Worm (Caenorhabditis elegans): Measurements from ENCODE around the gene T05G5.1.

T05G5.1 gene

DNA sequence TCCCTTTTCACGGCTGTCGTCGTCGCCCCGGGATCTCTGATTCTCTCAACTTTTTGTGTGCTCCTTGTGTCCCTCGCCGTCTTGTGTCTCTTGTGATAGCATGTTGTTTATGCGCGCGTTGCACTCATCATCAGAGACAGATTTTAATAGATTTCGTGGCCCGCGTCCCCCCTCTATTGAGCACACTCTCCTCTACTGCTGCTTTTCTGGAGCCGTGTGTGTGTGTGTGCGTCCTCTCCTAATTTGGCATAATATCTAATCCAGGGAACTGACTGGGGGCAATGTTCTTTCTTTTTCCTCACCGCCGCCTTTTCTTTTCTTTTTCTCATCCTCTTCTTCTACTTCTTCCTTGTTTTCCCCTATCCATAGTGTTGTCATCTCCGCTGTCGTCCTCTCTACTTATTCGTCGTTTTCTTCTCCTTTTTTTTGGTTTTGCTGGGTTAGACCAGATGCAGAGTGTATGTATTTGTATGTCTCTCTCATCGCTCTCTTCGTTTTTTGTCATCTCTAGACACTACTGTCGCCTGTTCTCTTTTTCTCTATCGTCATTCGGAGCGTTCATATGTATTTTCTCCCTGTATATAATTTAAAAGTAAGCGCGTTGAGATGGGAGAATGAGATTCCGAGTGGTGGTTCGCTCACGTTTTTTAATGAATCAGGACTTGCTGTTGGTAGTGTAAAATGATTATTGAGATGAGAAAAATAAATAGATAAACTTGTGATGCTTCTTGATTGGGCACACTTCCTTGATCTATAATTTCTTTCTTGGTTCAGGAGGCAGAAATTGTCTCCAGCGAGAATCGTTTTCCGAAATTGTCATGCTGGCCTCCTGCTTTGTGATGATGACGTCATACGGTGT is 39.2 kb downstream of the T05G5.1 start (continued):
- TF ChIP-seq dsc-1 (tag; optimal IDR thresholded peaks at IDR 0.05) (peak; percentile 76), pqm-1 (tag; optimal IDR thresholded peaks at IDR 0.05) (no peak), swsn-7 (tag; optimal IDR thresholded peaks at IDR 0.05) (peak; percentile 45), hlh-17 (GFP tag; optimal IDR thresholded peaks at IDR 0.05; ENCODE audit: borderline replicate concordance) (no peak)

DNA sequence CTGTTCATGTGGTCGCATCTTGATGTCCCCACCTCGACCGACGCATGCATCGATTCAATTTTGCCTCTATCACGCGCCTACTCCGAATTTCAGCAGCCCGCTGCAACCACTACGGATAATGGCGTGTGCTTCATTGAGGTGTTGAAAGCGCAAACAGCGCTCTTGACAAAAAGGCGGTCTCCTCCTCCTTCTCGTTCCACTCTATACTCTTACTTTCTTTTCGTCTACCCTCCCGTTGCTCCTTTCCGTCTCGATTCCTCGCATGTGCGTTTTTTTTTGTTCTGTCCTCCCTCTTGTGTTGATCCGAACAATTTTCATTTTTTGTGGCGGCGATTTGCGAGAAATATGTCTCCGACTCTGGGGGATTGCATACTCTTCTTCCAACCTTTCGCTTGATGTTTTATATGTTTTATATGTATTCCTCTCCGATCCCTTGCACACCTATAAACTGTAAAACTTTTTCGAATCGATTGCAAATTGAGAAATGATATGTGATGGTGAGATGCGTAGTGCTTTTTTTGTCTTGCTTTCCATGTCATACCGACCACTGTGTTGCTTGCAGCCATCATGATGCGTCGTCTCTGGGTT is 40.4 kb downstream of the T05G5.1 start:
- TF ChIP-seq aha-1 (tag; optimal IDR thresholded peaks at IDR 0.05) (no peak), ceh-82 (tag; optimal IDR thresholded peaks at IDR 0.05) (peak in 2 of 3 experiments; percentile 13 to 18), lin-14 (GFP tag; optimal IDR thresholded peaks at IDR 0.05) (peak; percentile 51), ets-5 (GFP tag; IDR thresholded peaks at IDR 0.05) (no peak), fkh-8 (tag; optimal IDR thresholded peaks at IDR 0.05) (peak; percentile 49), mep-1 (tag; optimal IDR thresholded peaks at IDR 0.05) (peak; percentile 40), blmp-1 (tag; optimal IDR thresholded peaks at IDR 0.05) (peak; percentile 49)

- TF ChIP-seq unc-98 (GFP tag; IDR thresholded peaks at IDR 0.05), result no peak
- peak; percentile 0 for TF ChIP-seq nhr-47 (tag; optimal IDR thresholded peaks at IDR 0.05)
- no peak for TF ChIP-seq fkh-8 (tag; optimal IDR thresholded peaks at IDR 0.05)
- peak in 1 of 3 experiments; percentile 23 for TF ChIP-seq ceh-82 (tag; optimal IDR thresholded peaks at IDR 0.05)
- TF ChIP-seq hlh-4 (tag; optimal IDR thresholded peaks at IDR 0.05), result no peak
- TF ChIP-seq ceh-88 (GFP tag; IDR thresholded peaks at IDR 0.05), result no peak
- TF ChIP-seq zag-1 (tag; optimal IDR thresholded peaks at IDR 0.05), result no peak
- no peak for TF ChIP-seq fos-1 (tag; optimal IDR thresholded peaks at IDR 0.05)
- TF ChIP-seq nhr-85 (tag), result no peak
- no peak for TF ChIP-seq lin-13 (GFP tag; optimal IDR thresholded peaks at IDR 0.05)
- no peak for TF ChIP-seq mdl-1 (tag; optimal IDR thresholded peaks at IDR 0.05)
- no peak for TF ChIP-seq ztf-11 (tag; optimal IDR thresholded peaks at IDR 0.05)
- peak; percentile 62 for TF ChIP-seq lin-14 (GFP tag; optimal IDR thresholded peaks at IDR 0.05)
- no peak for TF ChIP-seq elt-2 (tag; optimal IDR thresholded peaks at IDR 0.05)
- no peak for TF ChIP-seq ceh-8 (GFP tag; optimal IDR thresholded peaks at IDR 0.05)
- TF ChIP-seq egl-13 (tag; optimal IDR thresholded peaks at IDR 0.05), result no peak
- TF ChIP-seq ceh-63 (GFP tag; optimal IDR thresholded peaks at IDR 0.05), result no peak
- TF ChIP-seq ces-1 (GFP tag; optimal IDR thresholded peaks at IDR 0.05), result no peak
- no peak for TF ChIP-seq swsn-7 (tag; optimal IDR thresholded peaks at IDR 0.05)
- no peak for TF ChIP-seq egl-27 (tag; optimal IDR thresholded peaks at IDR 0.05)
- no peak for TF ChIP-seq isw-1 (GFP tag; IDR thresholded peaks at IDR 0.05)
- no peak for TF ChIP-seq vab-15 (tag; optimal IDR thresholded peaks at IDR 0.05)
- no peak for TF ChIP-seq ets-5 (GFP tag; IDR thresholded peaks at IDR 0.05)
- no peak for TF ChIP-seq snu-23 (GFP tag; optimal IDR thresholded peaks at IDR 0.05)
Measured at ce11 chrIII:9701798-9702197, 41.3 kb downstream of the T05G5.1 start.

DNA sequence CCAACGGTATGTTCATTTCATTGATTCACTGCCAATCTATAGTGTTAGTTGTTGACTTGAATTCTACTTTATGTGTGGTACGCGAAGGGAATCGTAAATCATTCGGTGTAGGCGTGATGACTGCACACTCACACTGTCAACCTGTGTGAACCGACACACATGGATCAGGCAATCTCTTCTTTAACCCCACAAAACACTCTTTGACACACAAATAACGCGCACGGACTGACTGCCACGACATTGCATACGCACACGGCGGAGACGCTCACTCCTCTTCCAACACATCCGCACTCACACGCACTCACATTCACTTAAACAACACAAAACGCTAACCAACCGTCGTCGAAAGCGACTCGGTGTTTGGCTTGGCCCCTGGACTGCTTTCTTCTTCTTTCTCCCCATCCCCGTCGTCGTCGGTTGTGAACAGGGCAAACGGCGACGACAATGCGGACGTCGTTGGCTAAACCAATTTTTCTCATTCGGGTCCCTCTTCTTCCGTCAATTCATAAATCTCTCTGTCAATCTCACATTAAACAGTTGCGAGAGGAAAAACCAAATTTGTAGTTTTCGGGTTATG is 42.9 kb downstream of the T05G5.1 start:
- no peak for TF ChIP-seq tlp-1 (tag; optimal IDR thresholded peaks at IDR 0.05)
- TF ChIP-seq hlh-17 (GFP tag; optimal IDR thresholded peaks at IDR 0.05; ENCODE audit: borderline replicate concordance), result no peak
- no peak for TF ChIP-seq pqm-1 (tag; optimal IDR thresholded peaks at IDR 0.05)
- no peak for TF ChIP-seq fkh-10 (GFP tag; optimal IDR thresholded peaks at IDR 0.05)
- no peak for TF ChIP-seq nhr-90 (tag; optimal IDR thresholded peaks at IDR 0.05; ENCODE audit: poor library complexity)
- no peak for TF ChIP-seq lir-3 (tag; optimal IDR thresholded peaks at IDR 0.05; ENCODE audit: poor library complexity)
- no peak for TF ChIP-seq pag-3 (tag; optimal IDR thresholded peaks at IDR 0.05; ENCODE audit: borderline replicate concordance, insufficient read depth)
- TF ChIP-seq elt-3 (tag; optimal IDR thresholded peaks at IDR 0.05), result peak in 1 of 6 experiments; percentile 13
- no peak for TF ChIP-seq xbp-1 (tag; optimal IDR thresholded peaks at IDR 0.05)
- TF ChIP-seq blmp-1 (tag; optimal IDR thresholded peaks at IDR 0.05), result peak; percentile 19
- peak; percentile 43 for TF ChIP-seq lin-14 (GFP tag; optimal IDR thresholded peaks at IDR 0.05)
- TF ChIP-seq swsn-7 (tag; optimal IDR thresholded peaks at IDR 0.05), result no peak
- TF ChIP-seq alr-1 (tag; optimal IDR thresholded peaks at IDR 0.05; ENCODE audit: borderline replicate concordance), result no peak
- TF ChIP-seq nhr-84 (tag; optimal IDR thresholded peaks at IDR 0.05), result no peak
- no peak for TF ChIP-seq sox-4 (tag; optimal IDR thresholded peaks at IDR 0.05)
- TF ChIP-seq lin-39 (tag; optimal IDR thresholded peaks at IDR 0.05), result no peak
- peak in 1 of 2 experiments; percentile 36 for TF ChIP-seq lin-35 (GFP tag; optimal IDR thresholded peaks at IDR 0.05)
- no peak for TF ChIP-seq snu-23 (GFP tag; optimal IDR thresholded peaks at IDR 0.05)
- TF ChIP-seq nhr-47 (tag; optimal IDR thresholded peaks at IDR 0.05), result no peak
